Worm (Caenorhabditis elegans): ENCODE data around the gene mdmh-35.

mdmh-35 gene

DNA sequence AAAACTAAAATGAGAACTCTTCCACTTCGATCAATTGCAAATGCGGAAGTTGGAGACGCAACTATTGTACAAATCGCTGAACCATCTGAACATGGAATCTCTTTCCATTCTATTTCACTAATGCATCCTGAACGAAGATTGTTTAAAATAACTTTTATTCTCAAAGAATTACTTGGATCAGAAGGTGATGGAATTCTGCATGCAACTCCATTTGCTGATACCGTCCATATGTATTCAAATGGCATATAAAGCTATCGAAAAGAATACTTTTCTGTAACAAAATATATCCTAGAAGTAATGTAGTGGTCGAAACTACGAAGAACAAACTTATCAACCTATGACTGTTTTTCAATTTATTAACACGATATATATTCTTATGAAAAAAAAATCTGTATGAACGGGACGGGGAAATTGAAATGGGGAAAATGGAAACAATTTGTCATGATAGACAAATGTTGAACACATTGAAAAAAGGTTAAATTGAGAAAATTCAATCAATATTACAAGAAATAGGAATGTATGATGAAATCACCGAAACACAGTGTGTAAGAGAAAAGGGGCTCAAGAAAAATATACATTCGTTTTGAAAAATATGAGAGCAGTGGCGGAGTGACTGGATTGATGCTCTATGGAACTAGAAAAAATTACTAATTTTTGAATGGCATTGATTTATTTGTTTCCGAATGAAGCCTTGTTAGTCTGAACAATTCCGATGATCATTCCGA is 22.4 kb upstream of the mdmh-35 start, which contains the start of gene T01H3.2:
Gene T01H3.2 (minus strand): TSS at position 251 of the 725 bp plus-strand sequence.
- TF ChIP-seq unc-55 (GFP tag; optimal IDR thresholded peaks at IDR 0.05) (no peak), sma-9 (GFP tag; optimal IDR thresholded peaks at IDR 0.05) (no peak), sma-9 (tag; optimal IDR thresholded peaks at IDR 0.05) (no peak), nhr-11 (tag; optimal IDR thresholded peaks at IDR 0.05) (no peak), ZK546.5 (tag; optimal IDR thresholded peaks at IDR 0.05) (no peak), R02D3.7 (tag; optimal IDR thresholded peaks at IDR 0.05) (no peak), nhr-237 (tag; optimal IDR thresholded peaks at IDR 0.05) (no peak), unc-62 (GFP tag; optimal IDR thresholded peaks at IDR 0.05) (no peak), fos-1 (tag; optimal IDR thresholded peaks at IDR 0.05) (no peak), nhr-23 (tag; optimal IDR thresholded peaks at IDR 0.05) (no peak), ama-1 (optimal IDR thresholded peaks at IDR 0.05) (peak; percentile 2), nhr-6 (tag; optimal IDR thresholded peaks at IDR 0.05) (no peak), nhr-10 (tag; optimal IDR thresholded peaks at IDR 0.05) (no peak), nhr-77 (tag; optimal IDR thresholded peaks at IDR 0.05) (no peak), nhr-12 (tag; optimal IDR thresholded peaks at IDR 0.05) (no peak), mab-5 (tag; optimal IDR thresholded peaks at IDR 0.05) (no peak), nhr-25 (tag; optimal IDR thresholded peaks at IDR 0.05) (no peak), lin-13 (GFP tag; optimal IDR thresholded peaks at IDR 0.05) (no peak), elt-1 (tag; optimal IDR thresholded peaks at IDR 0.05) (no peak), egl-27 (tag; optimal IDR thresholded peaks at IDR 0.05) (no peak), ztf-11 (tag; optimal IDR thresholded peaks at IDR 0.05) (no peak), lsy-2 (tag; optimal IDR thresholded peaks at IDR 0.05) (peak in 1 of 2 experiments; percentile 12), alr-1 (tag; optimal IDR thresholded peaks at IDR 0.05) (no peak), crh-2 (tag; optimal IDR thresholded peaks at IDR 0.05) (peak; percentile 3)

ce11 chrII:7873843-7874372 is 18.4 kb upstream of the mdmh-35 start, which contains the start of gene T01H3.3:
TSS of gene T01H3.3 (minus strand) at chrII:7873893.
- TF ChIP-seq nhr-11 (tag; optimal IDR thresholded peaks at IDR 0.05) (no peak), nhr-25 (tag; optimal IDR thresholded peaks at IDR 0.05) (peak; percentile 31), blmp-1 (tag; optimal IDR thresholded peaks at IDR 0.05; ENCODE audit: insufficient read depth) (no peak), sma-9 (GFP tag; optimal IDR thresholded peaks at IDR 0.05) (peak; percentile 32), sma-9 (tag; optimal IDR thresholded peaks at IDR 0.05) (no peak), unc-55 (GFP tag; optimal IDR thresholded peaks at IDR 0.05) (peak; percentile 77), nhr-23 (tag; optimal IDR thresholded peaks at IDR 0.05) (no peak), crh-2 (tag; optimal IDR thresholded peaks at IDR 0.05) (peak; percentile 39), R02D3.7 (tag; optimal IDR thresholded peaks at IDR 0.05) (no peak), gmeb-1 (tag; optimal IDR thresholded peaks at IDR 0.05) (peak; percentile 16), nhr-77 (tag; optimal IDR thresholded peaks at IDR 0.05) (no peak), C34F6.9 (tag; optimal IDR thresholded peaks at IDR 0.05) (peak; percentile 67), lin-11 (tag; optimal IDR thresholded peaks at IDR 0.05) (peak; percentile 11), elt-1 (tag; optimal IDR thresholded peaks at IDR 0.05) (no peak), nhr-129 (tag; optimal IDR thresholded peaks at IDR 0.05) (peak; percentile 36), mab-5 (tag; optimal IDR thresholded peaks at IDR 0.05) (no peak), lin-13 (GFP tag; optimal IDR thresholded peaks at IDR 0.05) (peak; percentile 44), nhr-237 (tag; optimal IDR thresholded peaks at IDR 0.05) (no peak), lin-39 (tag; optimal IDR thresholded peaks at IDR 0.05) (no peak), fos-1 (tag; optimal IDR thresholded peaks at IDR 0.05) (no peak), ceh-82 (tag; optimal IDR thresholded peaks at IDR 0.05) (no peak), lsy-2 (tag; optimal IDR thresholded peaks at IDR 0.05) (peak in 1 of 2 experiments; percentile 82), unc-62 (GFP tag; optimal IDR thresholded peaks at IDR 0.05) (no peak), ZK546.5 (tag; optimal IDR thresholded peaks at IDR 0.05) (no peak)

DNA sequence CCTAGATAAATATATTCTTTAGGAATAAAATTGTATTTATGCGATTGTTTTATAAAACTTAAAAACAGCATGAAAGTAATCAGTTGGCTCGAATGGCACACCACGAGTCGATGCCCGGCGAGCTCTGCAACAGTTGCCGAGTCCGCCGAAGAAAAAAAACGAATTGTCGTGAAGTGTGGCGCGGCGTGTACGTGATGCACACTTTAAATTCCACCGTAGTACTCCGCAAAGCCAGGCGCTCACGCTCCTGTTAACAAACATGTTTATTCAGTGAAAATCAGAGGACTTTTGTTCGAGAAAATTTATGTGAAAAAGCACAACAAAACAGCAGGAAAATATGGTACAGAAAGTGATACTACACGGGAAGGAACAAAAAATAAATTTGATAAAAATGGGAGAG is 15.1 kb upstream of the mdmh-35 start:
- TF ChIP-seq lsy-2 (tag; optimal IDR thresholded peaks at IDR 0.05) = peak; percentile 81 to 97
- TF ChIP-seq blmp-1 (tag; optimal IDR thresholded peaks at IDR 0.05; ENCODE audit: insufficient read depth) = no peak
- peak; percentile 21 for TF ChIP-seq crh-2 (tag; optimal IDR thresholded peaks at IDR 0.05)
- no peak for TF ChIP-seq nhr-21 (tag; optimal IDR thresholded peaks at IDR 0.05)
- TF ChIP-seq C34F6.9 (tag; optimal IDR thresholded peaks at IDR 0.05) = peak; percentile 53
- TF ChIP-seq R02D3.7 (tag; optimal IDR thresholded peaks at IDR 0.05) = no peak
- TF ChIP-seq nhr-23 (tag; optimal IDR thresholded peaks at IDR 0.05) = no peak
- TF ChIP-seq mab-5 (tag; optimal IDR thresholded peaks at IDR 0.05) = no peak
- peak; percentile 21 for TF ChIP-seq fos-1 (tag; optimal IDR thresholded peaks at IDR 0.05)
- no peak for TF ChIP-seq lin-39 (tag; optimal IDR thresholded peaks at IDR 0.05)
- TF ChIP-seq ZK546.5 (tag; optimal IDR thresholded peaks at IDR 0.05) = no peak
- TF ChIP-seq gmeb-1 (tag; optimal IDR thresholded peaks at IDR 0.05) = no peak
- TF ChIP-seq nhr-12 (tag; optimal IDR thresholded peaks at IDR 0.05) = no peak
- no peak for TF ChIP-seq elt-1 (tag; optimal IDR thresholded peaks at IDR 0.05)
- TF ChIP-seq nhr-10 (tag; optimal IDR thresholded peaks at IDR 0.05) = no peak
- no peak for TF ChIP-seq snpc-4 (tag; optimal IDR thresholded peaks at IDR 0.05)
- no peak for TF ChIP-seq ceh-16 (tag; optimal IDR thresholded peaks at IDR 0.05)
- no peak for TF ChIP-seq nhr-11 (tag; optimal IDR thresholded peaks at IDR 0.05)
- no peak for TF ChIP-seq nhr-237 (tag; optimal IDR thresholded peaks at IDR 0.05)
- TF ChIP-seq skn-1 (tag; optimal IDR thresholded peaks at IDR 0.05) = no peak
- TF ChIP-seq mdl-1 (tag; optimal IDR thresholded peaks at IDR 0.05) = no peak
- no peak for TF ChIP-seq ztf-11 (tag; optimal IDR thresholded peaks at IDR 0.05)
- no peak for TF ChIP-seq unc-39 (tag; optimal IDR thresholded peaks at IDR 0.05)
- no peak for TF ChIP-seq lin-13 (GFP tag; optimal IDR thresholded peaks at IDR 0.05)
- no peak for TF ChIP-seq dmd-4 (tag; optimal IDR thresholded peaks at IDR 0.05)
- no peak for TF ChIP-seq elt-3 (tag; optimal IDR thresholded peaks at IDR 0.05)
- TF ChIP-seq Y55F3AM.14 (GFP tag; optimal IDR thresholded peaks at IDR 0.05) = no peak
- TF ChIP-seq F13H6.1 (tag; optimal IDR thresholded peaks at IDR 0.05) = peak; percentile 17
- TF ChIP-seq nhr-25 (tag; optimal IDR thresholded peaks at IDR 0.05) = peak; percentile 13
- no peak for TF ChIP-seq peb-1 (tag; optimal IDR thresholded peaks at IDR 0.05)
- TF ChIP-seq sma-3 (GFP tag; optimal IDR thresholded peaks at IDR 0.05) = peak; percentile 30
- TF ChIP-seq nhr-6 (tag; optimal IDR thresholded peaks at IDR 0.05) = no peak
- no peak for TF ChIP-seq sma-9 (GFP tag; optimal IDR thresholded peaks at IDR 0.05)
- no peak for TF ChIP-seq sma-9 (tag; optimal IDR thresholded peaks at IDR 0.05)
- no peak for TF ChIP-seq egl-27 (tag; optimal IDR thresholded peaks at IDR 0.05)

All from whole organism, L2 larva.